Worm (Caenorhabditis elegans) whole organism, L4 larva: ENCODE measurements around the gene Y36E3A.2.
A peak's percentile ranks its signal among the peaks of the same experiment; 100 is the strongest.

Source experiments
- R02D3.7 ChIP-seq: fragments of 150-350 bp; sonication (generic microtip); optimal IDR thresholded peaks from 3 replicates; lab custom pipeline; 2014; ENCODE audit warnings: missing biosample characterization, missing genetic modification characterization
- ZK337.2 ChIP-seq: fragments of 200-800 bp; sonication (Bioruptor generic); IDR thresholded peaks from 2 replicates; pipeline ENCODE4 v1.3.6; 2022; ENCODE audit warnings: missing genetic modification reagents, missing genetic modification characterization, missing compliant biosample characterization
- aha-1 ChIP-seq: fragments of 150-350 bp; peaks from one replicate; lab custom pipeline; 2014; ENCODE audit warnings: missing biosample characterization, missing genetic modification characterization
- aly-2 ChIP-seq: sonication (generic microtip); optimal IDR thresholded peaks from 2 replicates; lab custom pipeline; 2018; ENCODE audit warnings: missing biosample characterization, missing genetic modification characterization
- ceh-62 ChIP-seq: sonication (generic microtip); optimal IDR thresholded peaks from 2 replicates; lab custom pipeline; 2017; ENCODE audit warnings: missing biosample characterization, missing genetic modification characterization
- cey-2 ChIP-seq: sonication (generic microtip); optimal IDR thresholded peaks from 3 replicates; lab custom pipeline; 2017; ENCODE audit warnings: missing genetic modification characterization, mild to moderate bottlenecking, missing compliant biosample characterization, antibody characterized with exemption, borderline replicate concordance; ENCODE audit not compliant: insufficient read depth
- daf-8 ChIP-seq: fragments of 200-800 bp; sonication (Bioruptor generic); IDR thresholded peaks from 2 replicates; pipeline ENCODE4 v1.3.6; 2022; ENCODE audit warnings: missing genetic modification characterization, missing compliant biosample characterization
- dmd-9 ChIP-seq: fragments of 200-800 bp; sonication (Bioruptor generic); IDR thresholded peaks from 2 replicates; pipeline ENCODE4 v1.3.6; 2022; ENCODE audit warnings: missing genetic modification reagents, missing genetic modification characterization, missing compliant biosample characterization
- dve-1 ChIP-seq: sonication (generic microtip); optimal IDR thresholded peaks from 2 replicates; lab custom pipeline; 2017; ENCODE audit warnings: antibody characterized with exemption, mild to moderate bottlenecking, missing genetic modification characterization, missing compliant biosample characterization; ENCODE audit not compliant: insufficient read depth
- fos-1 ChIP-seq: fragments of 150-350 bp; optimal IDR thresholded peaks from 2 replicates; lab custom pipeline; 2014; ENCODE audit warnings: missing biosample characterization, missing genetic modification characterization
- gei-8 ChIP-seq: fragments of 200-800 bp; sonication (Bioruptor generic); optimal IDR thresholded peaks from 2 replicates; lab custom pipeline; 2018; ENCODE audit warnings: mild to moderate bottlenecking, missing genetic modification characterization, missing compliant biosample characterization
- hlh-11 ChIP-seq: fragments of 200-800 bp; sonication (Bioruptor generic); optimal IDR thresholded peaks from 2 replicates; lab custom pipeline; 2018; ENCODE audit warnings: mild to moderate bottlenecking, missing genetic modification characterization, missing compliant biosample characterization
- hmg-1.1 ChIP-seq: fragments of 200-800 bp; sonication (Bioruptor generic); IDR thresholded peaks from 2 replicates; pipeline ENCODE4 v1.3.6; 2022; ENCODE audit warnings: missing genetic modification reagents, missing genetic modification characterization, missing compliant biosample characterization
- jun-1 ChIP-seq: fragments of 150-350 bp; optimal IDR thresholded peaks from 2 replicates; lab custom pipeline; 2014; ENCODE audit warnings: missing biosample characterization, missing genetic modification reagents, missing genetic modification characterization
- lin-1 ChIP-seq: fragments of 200-800 bp; sonication (Bioruptor generic); IDR thresholded peaks from 2 replicates; pipeline ENCODE4 v1.3.6; 2022; ENCODE audit warnings: missing genetic modification reagents, missing genetic modification characterization, missing compliant biosample characterization
- lin-13 ChIP-seq: fragments of 150-350 bp; optimal IDR thresholded peaks from 2 replicates; lab custom pipeline; 2014; ENCODE audit warnings: missing biosample characterization, missing genetic modification reagents, missing genetic modification characterization
- lin-15B ChIP-seq: fragments of 150-350 bp; sonication (generic microtip); optimal IDR thresholded peaks from 3 replicates; lab custom pipeline; 2014; ENCODE audit warnings: missing biosample characterization, missing genetic modification characterization
- lir-3 ChIP-seq: sonication (generic microtip); optimal IDR thresholded peaks from 2 replicates; lab custom pipeline; 2016; ENCODE audit warnings: mild to moderate bottlenecking, missing genetic modification characterization, missing compliant biosample characterization
- mxl-3 ChIP-seq: fragments of 200-800 bp; sonication (Bioruptor generic); optimal IDR thresholded peaks from 2 replicates; lab custom pipeline; 2018; ENCODE audit warnings: mild to moderate bottlenecking, missing genetic modification characterization, missing compliant biosample characterization
- nhr-10 ChIP-seq: fragments of 150-350 bp; optimal IDR thresholded peaks from 2 replicates; lab custom pipeline; 2014; ENCODE audit warnings: missing biosample characterization, missing genetic modification characterization
- nhr-11 ChIP-seq: fragments of 150-350 bp; optimal IDR thresholded peaks from 2 replicates; lab custom pipeline; 2014; ENCODE audit warnings: missing biosample characterization, missing genetic modification characterization
- nhr-77 ChIP-seq: fragments of 150-350 bp; optimal IDR thresholded peaks from 2 replicates; lab custom pipeline; 2014; ENCODE audit warnings: missing biosample characterization, missing genetic modification characterization
- pqm-1 ChIP-seq: sonication (generic microtip); optimal IDR thresholded peaks from 2 replicates; lab custom pipeline; 2017; ENCODE audit warnings: missing biosample characterization, missing genetic modification characterization
- rbr-2 ChIP-seq: sonication (generic microtip); optimal IDR thresholded peaks from 2 replicates; lab custom pipeline; 2016; ENCODE audit warnings: missing genotype, missing genetic modification characterization, missing compliant biosample characterization
- saeg-2 ChIP-seq: fragments of 200-800 bp; sonication (Bioruptor generic); IDR thresholded peaks from 2 replicates; pipeline ENCODE4 v1.3.6; 2022; ENCODE audit warnings: missing genetic modification reagents, missing genetic modification characterization, missing compliant biosample characterization
- sdz-12 ChIP-seq: fragments of 200-800 bp; sonication (Bioruptor generic); optimal IDR thresholded peaks from 2 replicates; lab custom pipeline; 2018; ENCODE audit warnings: mild to moderate bottlenecking, missing genetic modification characterization, missing compliant biosample characterization
- set-16 ChIP-seq: fragments of 200-800 bp; sonication (Bioruptor generic); IDR thresholded peaks from 2 replicates; pipeline ENCODE4 v1.3.6; 2022; ENCODE audit warnings: missing genetic modification reagents, missing genetic modification characterization, missing compliant biosample characterization
- snpc-4 ChIP-seq: fragments of 150-350 bp; optimal IDR thresholded peaks from 2 replicates; lab custom pipeline; 2014; ENCODE audit warnings: missing biosample characterization, missing genetic modification characterization
- spr-3 ChIP-seq: fragments of 200-800 bp; sonication (Bioruptor generic); optimal IDR thresholded peaks from 2 replicates; lab custom pipeline; 2018; ENCODE audit warnings: mild to moderate bottlenecking, missing genetic modification characterization, missing compliant biosample characterization
- unc-39 ChIP-seq: sonication (generic microtip); optimal IDR thresholded peaks from 2 replicates; lab custom pipeline; 2017; ENCODE audit warnings: missing biosample characterization, missing genetic modification characterization
- unc-62 ChIP-seq, 3 experiments: fragments of 150-350 bp in 1 of 3; sonication (generic microtip); optimal IDR thresholded peaks in 2 of 3; peaks in 1 of 3; 1 replicate in 1 of 3; 2 replicates in 2 of 3; lab custom pipeline; 2014 to 2017; ENCODE audit warnings: missing biosample characterization in 3 of 3, missing genetic modification characterization in 3 of 3, missing genetic modification reagents in 3 of 3, missing genotype in 1 of 3
- vab-7 ChIP-seq: fragments of 200-800 bp; sonication (Bioruptor generic); IDR thresholded peaks from 2 replicates; pipeline ENCODE4 v1.3.6; 2022; ENCODE audit warnings: missing genetic modification reagents, missing genetic modification characterization, missing compliant biosample characterization
- zfp-2 ChIP-seq: sonication (generic microtip); optimal IDR thresholded peaks from 2 replicates; lab custom pipeline; 2016; ENCODE audit warnings: mild to moderate bottlenecking, missing genetic modification characterization, missing compliant biosample characterization
- ztf-11 ChIP-seq: fragments of 150-350 bp; optimal IDR thresholded peaks from 2 replicates; lab custom pipeline; 2014; ENCODE audit warnings: missing biosample characterization, missing genetic modification characterization

Gene Y36E3A.2

DNA sequence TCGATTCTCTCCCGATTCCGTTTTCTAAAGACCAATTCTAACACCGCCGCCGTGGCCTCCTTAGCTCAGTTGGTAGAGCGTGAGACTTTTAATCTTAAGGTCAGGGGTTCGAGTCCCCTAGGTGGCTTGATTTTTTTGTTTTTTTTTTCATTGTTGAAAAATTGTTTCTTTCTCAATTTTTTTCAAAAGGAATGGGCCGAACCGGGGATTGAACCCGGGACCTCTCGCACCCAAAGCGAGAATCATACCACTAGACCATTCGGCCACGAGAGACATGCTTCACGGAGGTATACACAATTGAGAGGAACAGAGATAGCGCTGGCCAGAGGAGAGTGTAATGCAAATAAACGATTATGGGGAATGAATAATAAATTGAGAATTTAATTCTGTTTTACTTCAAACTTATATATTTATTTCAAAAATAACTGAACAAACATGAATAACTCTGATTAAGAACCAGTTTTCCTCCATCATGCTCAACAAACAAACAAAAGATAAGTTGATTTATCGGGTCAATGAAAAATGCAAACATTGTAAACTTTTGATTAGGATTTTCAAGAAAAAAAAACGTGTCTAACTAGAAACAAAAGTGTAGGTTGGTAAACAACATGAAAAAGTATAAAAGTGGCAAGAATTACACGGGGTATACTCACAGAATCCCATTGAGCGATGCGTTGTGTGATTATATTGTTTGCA lies 39.3 kb downstream of the Y36E3A.2 start, which contains the start of gene pqn-71 (continued):
- TF ChIP-seq aly-2 (peak; percentile 48), snpc-4 (peak; percentile 27), daf-8 (GFP tag; lab: Robert Waterston, UW) (peak; percentile 63; the same call in 1 of the 2 replicates), unc-39 (tag; lab: Kevin White, UChicago) (no peak), nhr-11 (tag; lab: Kevin White, UChicago) (peak; percentile 64), R02D3.7 (tag; lab: Kevin White, UChicago) (no peak), lin-13 (GFP tag; lab: Kevin White, UChicago) (peak; percentile 93), lin-1 (GFP tag; lab: Robert Waterston, UW) (peak; percentile 92), cey-2 (peak; percentile 70), dmd-9 (peak; percentile 95), mxl-3 (GFP tag; lab: Kevin White, UChicago) (peak; percentile 76), lin-15B (no peak), saeg-2 (GFP tag; lab: Robert Waterston, UW) (peak; percentile 92), hlh-11 (peak; percentile 89)

DNA sequence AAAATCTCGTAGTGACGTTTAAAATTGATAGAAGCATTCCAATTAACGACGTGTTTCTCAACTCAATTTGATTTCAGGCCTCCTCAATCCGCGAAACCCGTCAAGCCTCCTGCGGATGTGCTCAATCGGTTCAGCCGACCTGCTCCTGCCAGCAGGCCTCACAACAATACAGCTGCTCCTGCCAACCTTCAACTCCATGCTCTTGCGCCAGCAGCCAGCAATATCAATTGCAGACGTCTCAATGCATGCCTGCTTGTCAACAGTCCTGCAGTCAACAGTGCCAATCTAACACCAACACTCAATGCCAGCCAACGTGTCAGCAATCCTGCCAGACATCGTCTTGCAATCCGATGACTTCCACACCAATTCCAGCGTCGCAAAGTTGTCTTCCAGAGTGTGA lies 40.2 kb downstream of the Y36E3A.2 start:
- TF ChIP-seq hlh-11 (no peak), nhr-10 (no peak), set-16 (peak; percentile 50; the same call in 1 of the 2 replicates), lir-3 (tag; lab: Kevin White, UChicago) (no peak)

DNA sequence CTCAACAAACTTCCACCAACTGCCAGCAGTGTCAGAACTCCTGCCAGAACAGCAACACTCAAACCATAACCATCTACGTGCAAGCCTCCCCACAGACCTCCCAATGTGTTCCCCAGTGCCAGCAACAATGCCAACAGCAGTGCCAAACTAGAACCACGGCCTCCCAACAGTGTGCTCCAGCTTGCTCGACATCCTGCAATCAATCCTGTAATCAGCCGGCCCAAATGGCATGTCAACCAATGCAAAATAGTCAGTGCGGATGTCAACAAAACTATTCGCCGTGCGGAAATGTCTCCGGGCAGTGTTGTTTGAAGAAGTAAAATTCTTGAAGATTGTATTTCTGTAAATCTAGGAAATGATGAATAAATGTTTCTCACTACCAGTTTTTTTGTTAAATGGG lies 40.9 kb downstream of the Y36E3A.2 start:
- no peak for TF ChIP-seq ztf-11 (tag; lab: Kevin White, UChicago)
- no peak for TF ChIP-seq dve-1 (tag; lab: Kevin White, UChicago)
- no peak for TF ChIP-seq hlh-11
- TF ChIP-seq unc-39 (tag; lab: Kevin White, UChicago), result no peak
- TF ChIP-seq fos-1 (tag; lab: Kevin White, UChicago), result no peak
- no peak for TF ChIP-seq zfp-2 (tag; lab: Kevin White, UChicago)
- TF ChIP-seq jun-1 (tag; lab: Kevin White, UChicago), result no peak
- no peak for TF ChIP-seq ZK337.2 (GFP tag; lab: Robert Waterston, UW)
- peak in 1 of 2 experiments; percentile 84 for TF ChIP-seq unc-62 (GFP tag; optimal IDR thresholded peaks at IDR 0.05 in 1 of 2; lab: Kevin White, UChicago)
- TF ChIP-seq unc-62 (tag; optimal IDR thresholded peaks at IDR 0.05; lab: Kevin White, UChicago), result no peak
- TF ChIP-seq nhr-77 (tag; lab: Kevin White, UChicago), result no peak
- peak; percentile 59 for TF ChIP-seq aha-1 (tag; lab: Kevin White, UChicago)

DNA sequence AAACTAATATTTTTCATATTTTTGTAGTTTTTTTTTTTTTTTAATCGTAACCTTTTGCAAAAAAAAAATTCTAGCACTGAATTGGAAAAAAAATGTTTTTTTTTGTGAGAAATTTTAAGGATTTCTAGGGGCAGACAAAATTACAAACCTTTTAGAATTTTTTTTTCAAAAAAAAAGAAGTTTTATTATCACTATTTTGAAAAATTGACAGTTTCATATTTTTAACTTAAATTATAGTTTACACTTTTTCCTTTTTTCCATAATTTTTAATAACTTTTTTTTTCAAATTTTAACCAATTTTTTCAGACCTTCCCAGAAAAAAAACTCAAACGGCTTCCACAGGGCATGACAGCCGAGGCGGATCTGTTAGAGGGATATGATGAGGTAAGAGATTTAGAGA lies 45.2 kb downstream of the Y36E3A.2 start, which contains the start of gene dpf-1:
dpf-1 (plus strand) TSS at position 301 of the 400 bp plus-strand sequence.
- TF ChIP-seq spr-3 (GFP tag; lab: Kevin White, UChicago) (no peak), cey-2 (no peak), sdz-12 (GFP tag; lab: Kevin White, UChicago) (no peak), rbr-2 (tag; lab: Kevin White, UChicago) (no peak), hmg-1.1 (no peak), gei-8 (GFP tag; lab: Kevin White, UChicago) (no peak), vab-7 (GFP tag; lab: Robert Waterston, UW) (no peak), ceh-62 (tag; lab: Kevin White, UChicago) (no peak), pqm-1 (tag; lab: Kevin White, UChicago) (no peak)
